Worm (Caenorhabditis elegans) whole organism, mixed stage, embryonic: ENCODE measurements around the gene srbc-37.

Experiments used
- blmp-1 ChIP-seq: fragments of 150-350 bp; optimal IDR thresholded peaks from 2 replicates; lab custom pipeline; 2014; ENCODE audit warnings: missing biosample characterization, missing genetic modification characterization
- lin-32 ChIP-seq: fragments of 200-800 bp; sonication (Bioruptor generic); optimal IDR thresholded peaks from 2 replicates; lab custom pipeline; 2018; ENCODE audit warnings: mild to moderate bottlenecking, missing genetic modification characterization, missing compliant biosample characterization
- nhr-76 ChIP-seq: sonication (generic microtip); optimal IDR thresholded peaks from 2 replicates; lab custom pipeline; 2017; ENCODE audit warnings: missing biosample characterization, missing genetic modification characterization
- pha-4 ChIP-seq: fragments of 150-350 bp; optimal IDR thresholded peaks from 2 replicates; lab custom pipeline; 2018; ENCODE audit warnings: missing biosample characterization, missing genetic modification reagents, missing genetic modification characterization
- unc-120 ChIP-seq: sonication (generic microtip); optimal IDR thresholded peaks from 2 replicates; lab custom pipeline; 2017; ENCODE audit warnings: missing genetic modification characterization, missing compliant biosample characterization; ENCODE audit not compliant: poor library complexity, severe bottlenecking
- ztf-11 ChIP-seq: fragments of 150-350 bp; optimal IDR thresholded peaks from 2 replicates; lab custom pipeline; 2014; ENCODE audit warnings: missing biosample characterization, missing genetic modification characterization

ce11 chrV:723895-724352 lies 21.6 kb downstream of the srbc-37 start, which contains the start of gene fbxb-72:
- TF ChIP-seq pha-4 (tag; lab: Kevin White, UChicago) (no peak), ztf-11 (tag; lab: Kevin White, UChicago) (no peak), blmp-1 (tag; lab: Kevin White, UChicago) (no peak), unc-120 (tag; lab: Kevin White, UChicago) (no peak), nhr-76 (no peak), lin-32 (no peak)
